Worm (Caenorhabditis elegans) whole organism, young adult: ENCODE results near the gene fbxa-84.
A peak's percentile ranks its signal among the peaks of the same experiment; 100 is the strongest.

ENCODE experiments used
- B0019.2 ChIP-seq: fragments of 200-800 bp; sonication (Bioruptor generic); conservative IDR thresholded peaks from 2 replicates; pipeline ENCODE4 v1.3.6; 2022; ENCODE audit warnings: missing genetic modification reagents, missing genetic modification characterization, missing compliant biosample characterization
- B0035.1 ChIP-seq: sonication (generic microtip); optimal IDR thresholded peaks from 2 replicates; lab custom pipeline; 2016; ENCODE audit warnings: missing genetic modification characterization, mild to moderate bottlenecking, missing compliant biosample characterization, missing genotype, missing genetic modification reagents
- C06A6.2 ChIP-seq: fragments of 200-800 bp; sonication (Bioruptor generic); conservative IDR thresholded peaks from 2 replicates; pipeline ENCODE4 v1.3.6; 2022; ENCODE audit warnings: missing genetic modification characterization, missing compliant biosample characterization
- D2030.7 ChIP-seq: fragments of 200-800 bp; sonication (Bioruptor generic); IDR thresholded peaks from 2 replicates; pipeline ENCODE4 v1.3.6; 2022; ENCODE audit warnings: missing genetic modification reagents, missing genetic modification characterization, missing compliant biosample characterization
- F10E7.11 ChIP-seq: sonication (generic microtip); optimal IDR thresholded peaks from 2 replicates; lab custom pipeline; 2017; ENCODE audit warnings: mild to moderate bottlenecking, missing genetic modification characterization, moderate library complexity, missing compliant biosample characterization
- F23B12.7 ChIP-seq: sonication (generic microtip); optimal IDR thresholded peaks from 2 replicates; lab custom pipeline; 2017; ENCODE audit warnings: missing genetic modification characterization, mild to moderate bottlenecking, missing compliant biosample characterization, antibody characterized with exemption, moderate library complexity; ENCODE audit not compliant: insufficient read depth
- F52B5.7 ChIP-seq: sonication (generic microtip); optimal IDR thresholded peaks from 2 replicates; lab custom pipeline; 2016; ENCODE audit warnings: mild to moderate bottlenecking, missing genetic modification characterization, missing compliant biosample characterization
- F57C9.4 ChIP-seq: sonication (generic microtip); optimal IDR thresholded peaks from 2 replicates; lab custom pipeline; 2017; ENCODE audit warnings: mild to moderate bottlenecking, missing genetic modification characterization, missing compliant biosample characterization
- K11D2.4 ChIP-seq: fragments of 200-800 bp; sonication (Bioruptor generic); IDR thresholded peaks from 2 replicates; pipeline ENCODE4 v1.3.6; 2022; ENCODE audit warnings: missing genetic modification reagents, missing genetic modification characterization, missing compliant biosample characterization
- T26A5.8 ChIP-seq: sonication (generic microtip); optimal IDR thresholded peaks from 2 replicates; lab custom pipeline; 2016; ENCODE audit warnings: missing genetic modification characterization, missing compliant biosample characterization
- Y53F4B.3 ChIP-seq: fragments of 200-800 bp; sonication (Bioruptor generic); IDR thresholded peaks from 2 replicates; pipeline ENCODE4 v1.3.6; 2022; ENCODE audit warnings: missing genetic modification reagents, missing genetic modification characterization, missing compliant biosample characterization
- Y79H2A.3 ChIP-seq: fragments of 200-800 bp; sonication (Bioruptor generic); conservative IDR thresholded peaks from 2 replicates; pipeline ENCODE4 v1.3.6; 2022; ENCODE audit warnings: missing genetic modification reagents, missing genetic modification characterization, missing compliant biosample characterization
- Y95B8A.8 ChIP-seq: fragments of 200-800 bp; sonication (Bioruptor generic); IDR thresholded peaks from 2 replicates; pipeline ENCODE4 v1.3.6; 2022; ENCODE audit warnings: missing genetic modification reagents, missing genetic modification characterization, missing compliant biosample characterization
- ZK185.1 ChIP-seq: sonication (generic microtip); optimal IDR thresholded peaks from 2 replicates; lab custom pipeline; 2016; ENCODE audit warnings: mild to moderate bottlenecking, missing genetic modification characterization, missing compliant biosample characterization; ENCODE audit not compliant: poor library complexity, severe bottlenecking
- akir-1 ChIP-seq: fragments of 200-800 bp; sonication (Bioruptor generic); optimal IDR thresholded peaks from 2 replicates; lab custom pipeline; 2018; ENCODE audit warnings: mild to moderate bottlenecking, missing genetic modification characterization, moderate library complexity, missing compliant biosample characterization
- atf-7 ChIP-seq: sonication (generic microtip); optimal IDR thresholded peaks from 2 replicates; lab custom pipeline; 2017; ENCODE audit warnings: mild to moderate bottlenecking, missing genetic modification characterization, missing compliant biosample characterization
- athp-1 ChIP-seq: sonication (generic microtip); optimal IDR thresholded peaks from 2 replicates; lab custom pipeline; 2017; ENCODE audit warnings: mild to moderate bottlenecking, missing genetic modification characterization, missing compliant biosample characterization
- attf-5 ChIP-seq: fragments of 200-800 bp; sonication (Bioruptor generic); optimal IDR thresholded peaks from 2 replicates; lab custom pipeline; 2018; ENCODE audit warnings: mild to moderate bottlenecking, missing genetic modification characterization, missing compliant biosample characterization
- ccch-3 ChIP-seq: fragments of 200-800 bp; sonication (Bioruptor generic); optimal IDR thresholded peaks from 2 replicates; lab custom pipeline; 2018; ENCODE audit warnings: mild to moderate bottlenecking, missing genetic modification characterization, missing compliant biosample characterization
- cebp-1 ChIP-seq, 2 experiments: fragments of 200-800 bp in 1 of 2; sonication (Bioruptor generic) in 1 of 2; sonication (generic microtip) in 1 of 2; IDR thresholded peaks in 1 of 2; optimal IDR thresholded peaks in 1 of 2; 2 replicates each; pipeline versions ENCODE4 v1.3.6 to Lab custom; 2017 to 2022; ENCODE audit warnings: missing compliant biosample characterization in 2 of 2, missing genetic modification characterization in 2 of 2, mild to moderate bottlenecking in 1 of 2, missing genetic modification reagents in 1 of 2, moderate library complexity in 1 of 2
- ceh-27 ChIP-seq: fragments of 200-800 bp; sonication (Bioruptor generic); optimal IDR thresholded peaks from 2 replicates; lab custom pipeline; 2018; ENCODE audit warnings: mild to moderate bottlenecking, missing genetic modification characterization, moderate library complexity, missing compliant biosample characterization
- dox-1 ChIP-seq: fragments of 200-800 bp; sonication (Bioruptor generic); IDR thresholded peaks from 2 replicates; pipeline ENCODE4 v1.3.6; 2022; ENCODE audit warnings: missing genetic modification reagents, missing genetic modification characterization, missing compliant biosample characterization
- egrh-3 ChIP-seq: fragments of 200-800 bp; sonication (Bioruptor generic); IDR thresholded peaks from 2 replicates; pipeline ENCODE4 v1.3.6; 2022; ENCODE audit warnings: missing genetic modification reagents, missing genetic modification characterization, missing compliant biosample characterization
- ets-4 ChIP-seq: fragments of 200-800 bp; sonication (Bioruptor generic); optimal IDR thresholded peaks from 2 replicates; lab custom pipeline; 2018; ENCODE audit warnings: mild to moderate bottlenecking, missing genetic modification characterization, missing compliant biosample characterization
- him-1 ChIP-seq: sonication (generic microtip); optimal IDR thresholded peaks from 2 replicates; lab custom pipeline; 2016; ENCODE audit warnings: missing genotype, missing genetic modification reagents, missing genetic modification characterization, missing compliant biosample characterization
- hlh-12 ChIP-seq: sonication (generic microtip); optimal IDR thresholded peaks from 2 replicates; lab custom pipeline; 2016; ENCODE audit warnings: missing genetic modification characterization, missing compliant biosample characterization
- lag-1 ChIP-seq: fragments of 200-800 bp; sonication (Bioruptor generic); IDR thresholded peaks from 2 replicates; pipeline ENCODE4 v1.3.6; 2022; ENCODE audit warnings: missing genetic modification reagents, missing genetic modification characterization, missing compliant biosample characterization
- lin-54 ChIP-seq: fragments of 200-800 bp; sonication (Bioruptor generic); optimal IDR thresholded peaks from 2 replicates; lab custom pipeline; 2018; ENCODE audit warnings: mild to moderate bottlenecking, missing genetic modification characterization, missing compliant biosample characterization
- madf-3 ChIP-seq: fragments of 200-800 bp; sonication (Bioruptor generic); IDR thresholded peaks from 2 replicates; pipeline ENCODE4 v1.3.6; 2022; ENCODE audit warnings: missing genetic modification reagents, missing genetic modification characterization, missing compliant biosample characterization
- madf-6 ChIP-seq: fragments of 200-800 bp; sonication (Bioruptor generic); IDR thresholded peaks from 2 replicates; pipeline ENCODE4 v1.3.6; 2022; ENCODE audit warnings: missing genetic modification reagents, missing genetic modification characterization, missing compliant biosample characterization
- mcd-1 ChIP-seq: fragments of 200-800 bp; sonication (Bioruptor generic); IDR thresholded peaks from 2 replicates; pipeline ENCODE4 v1.3.6; 2022; ENCODE audit warnings: missing genetic modification reagents, missing genetic modification characterization, missing compliant biosample characterization
- mes-4 ChIP-seq: sonication (generic microtip); optimal IDR thresholded peaks from 2 replicates; lab custom pipeline; 2016; ENCODE audit warnings: missing genotype, missing genetic modification characterization, missing compliant biosample characterization
- nfya-2 ChIP-seq: fragments of 200-800 bp; sonication (Bioruptor generic); IDR thresholded peaks from 2 replicates; pipeline ENCODE4 v1.3.6; 2022; ENCODE audit warnings: missing genetic modification reagents, missing genetic modification characterization, missing compliant biosample characterization
- nhr-120 ChIP-seq: fragments of 200-800 bp; sonication (Bioruptor generic); IDR thresholded peaks from 2 replicates; pipeline ENCODE4 v1.3.6; 2022; ENCODE audit warnings: missing genetic modification characterization, missing compliant biosample characterization
- nhr-27 ChIP-seq: fragments of 200-800 bp; sonication (Bioruptor generic); optimal IDR thresholded peaks from 2 replicates; lab custom pipeline; 2018; ENCODE audit warnings: mild to moderate bottlenecking, missing genetic modification characterization, moderate library complexity, missing compliant biosample characterization
- pha-4 ChIP-seq: fragments of 150-350 bp; sonication (generic microtip); optimal IDR thresholded peaks from 2 replicates; lab custom pipeline; 2014; ENCODE audit warnings: missing biosample characterization, missing genetic modification reagents, missing genetic modification characterization
- rcor-1 ChIP-seq: fragments of 200-800 bp; sonication (Bioruptor generic); IDR thresholded peaks from 2 replicates; pipeline ENCODE4 v1.3.6; 2022; ENCODE audit warnings: missing genetic modification reagents, missing genetic modification characterization, missing compliant biosample characterization
- rpc-1 ChIP-seq, 2 experiments: fragments of 150-350 bp in 1 of 2; sonication (generic microtip) in 1 of 2; optimal IDR thresholded peaks; 2 replicates each; lab custom pipeline; 2014 to 2018; ENCODE audit warnings: missing biosample characterization in 1 of 2, missing genetic modification characterization in 1 of 2, missing genetic modification reagents in 1 of 2, missing genotype in 1 of 2
- snpc-3.4 ChIP-seq: sonication (generic microtip); optimal IDR thresholded peaks from 2 replicates; lab custom pipeline; 2017; ENCODE audit warnings: missing genetic modification characterization, mild to moderate bottlenecking, missing compliant biosample characterization, antibody characterized with exemption, moderate library complexity, missing genotype, missing genetic modification reagents
- sptf-2 ChIP-seq: fragments of 200-800 bp; sonication (Bioruptor generic); optimal IDR thresholded peaks from 2 replicates; lab custom pipeline; 2018; ENCODE audit warnings: mild to moderate bottlenecking, missing genetic modification characterization, missing compliant biosample characterization
- unc-62 ChIP-seq: fragments of 150-350 bp; optimal IDR thresholded peaks from 2 replicates; lab custom pipeline; 2014; ENCODE audit warnings: missing biosample characterization, missing genetic modification reagents, missing genetic modification characterization
- zfh-2 ChIP-seq: fragments of 200-800 bp; sonication (Bioruptor generic); conservative IDR thresholded peaks from 2 replicates; pipeline ENCODE4 v1.3.6; 2022; ENCODE audit warnings: missing genetic modification reagents, missing genetic modification characterization, missing compliant biosample characterization
- ztf-18 ChIP-seq: sonication (generic microtip); optimal IDR thresholded peaks from 2 replicates; lab custom pipeline; 2016; ENCODE audit warnings: missing genotype, mild to moderate bottlenecking, missing genetic modification characterization, missing compliant biosample characterization
- ztf-28 ChIP-seq: fragments of 200-800 bp; sonication (Bioruptor generic); IDR thresholded peaks from 2 replicates; pipeline ENCODE4 v1.3.6; 2022; ENCODE audit warnings: missing genetic modification reagents, missing genetic modification characterization, missing compliant biosample characterization
- ztf-6 ChIP-seq: fragments of 200-800 bp; sonication (Bioruptor generic); IDR thresholded peaks from 2 replicates; pipeline ENCODE4 v1.3.6; 2022; ENCODE audit warnings: missing genetic modification reagents, missing genetic modification characterization, missing compliant biosample characterization

Gene fbxa-84

ce11 chrV:15150661-15151060 lies 31.6 kb upstream of the fbxa-84 start, which contains the start of gene T09F5.2:
Gene T09F5.2, plus strand, starts transcription at chrV:15150961.
- TF ChIP-seq K11D2.4 (GFP tag; lab: Robert Waterston, UW) (no peak), ztf-18 (tag; lab: Kevin White, UChicago) (no peak), pha-4 (tag; lab: Kevin White, UChicago) (no peak)

ce11 chrV:15152010-15152409 lies 30.2 kb upstream of the fbxa-84 start:
- TF ChIP-seq nfya-2 = no peak
- no peak for TF ChIP-seq madf-3 (GFP tag; lab: Robert Waterston, UW)
- TF ChIP-seq Y79H2A.3 (GFP tag; lab: Robert Waterston, UW) = no peak
- TF ChIP-seq dox-1 (GFP tag; lab: Robert Waterston, UW) = no peak
- no peak for TF ChIP-seq cebp-1 (GFP tag; IDR thresholded peaks at IDR 0.05; lab: Robert Waterston, UW)
- TF ChIP-seq cebp-1 (tag; optimal IDR thresholded peaks at IDR 0.05; lab: Kevin White, UChicago) = no peak
- no peak for TF ChIP-seq athp-1 (tag; lab: Kevin White, UChicago)
- TF ChIP-seq F52B5.7 (tag; lab: Kevin White, UChicago) = no peak
- TF ChIP-seq ccch-3 = no peak
- TF ChIP-seq ztf-28 = no peak
- no peak for TF ChIP-seq Y95B8A.8
- TF ChIP-seq nhr-120 (GFP tag; lab: Robert Waterston, UW) = no peak
- no peak for TF ChIP-seq lin-54 (GFP tag; lab: Kevin White, UChicago)
- no peak for TF ChIP-seq egrh-3 (GFP tag; lab: Robert Waterston, UW)
- no peak for TF ChIP-seq rpc-1 (optimal IDR thresholded peaks at IDR 0.05; lab: Kevin White, UChicago)
- no peak for TF ChIP-seq rpc-1 (tag; optimal IDR thresholded peaks at IDR 0.05; lab: Kevin White, UChicago)
- TF ChIP-seq C06A6.2 = no peak
- no peak for TF ChIP-seq T26A5.8 (tag; lab: Kevin White, UChicago)
- TF ChIP-seq snpc-3.4 = no peak
- TF ChIP-seq nhr-27 (tag; lab: Kevin White, UChicago) = no peak
- TF ChIP-seq F10E7.11 (tag; lab: Kevin White, UChicago) = no peak
- TF ChIP-seq ceh-27 = no peak

ce11 chrV:15153277-15153676 lies 29.0 kb upstream of the fbxa-84 start, which contains the start of gene srh-55:
Gene srh-55, plus strand, starts transcription at chrV:15153577.
- TF ChIP-seq lin-54 (GFP tag; lab: Kevin White, UChicago) = no peak
- no peak for TF ChIP-seq Y53F4B.3
- no peak for TF ChIP-seq F57C9.4
- no peak for TF ChIP-seq zfh-2 (GFP tag; lab: Robert Waterston, UW)
- TF ChIP-seq ZK185.1 (tag; lab: Kevin White, UChicago) = no peak
- TF ChIP-seq unc-62 (GFP tag; lab: Kevin White, UChicago) = no peak
- no peak for TF ChIP-seq B0035.1
- no peak for TF ChIP-seq C06A6.2
- no peak for TF ChIP-seq sptf-2 (GFP tag; lab: Kevin White, UChicago)
- TF ChIP-seq ztf-6 (GFP tag; lab: Robert Waterston, UW) = no peak
- TF ChIP-seq ceh-27 = no peak
- TF ChIP-seq atf-7 (tag; lab: Kevin White, UChicago) = no peak
- TF ChIP-seq B0019.2 (GFP tag; lab: Robert Waterston, UW) = no peak
- no peak for TF ChIP-seq hlh-12
- no peak for TF ChIP-seq rcor-1 (GFP tag; lab: Robert Waterston, UW)
- TF ChIP-seq, all 124 proteins: peak for 0

ce11 chrV:15156504-15156903 lies 25.7 kb upstream of the fbxa-84 start:
- TF ChIP-seq ztf-28 (0 out of 2 replicates have a peak, but pooled peaks have one; percentile 53), ets-4 (GFP tag; lab: Kevin White, UChicago) (no peak), akir-1 (GFP tag; lab: Kevin White, UChicago) (no peak), mes-4 (tag; lab: Kevin White, UChicago) (no peak), him-1 (tag; lab: Kevin White, UChicago) (peak; percentile 78), atf-7 (tag; lab: Kevin White, UChicago) (no peak), lag-1 (no peak), attf-5 (peak; percentile 38), F23B12.7 (tag; lab: Kevin White, UChicago) (peak; percentile 77), D2030.7 (GFP tag; lab: Robert Waterston, UW) (peak; percentile 75), F10E7.11 (tag; lab: Kevin White, UChicago) (no peak), madf-6 (GFP tag; lab: Robert Waterston, UW) (no peak), mcd-1 (GFP tag; lab: Robert Waterston, UW) (no peak)
